Fruit fly (Drosophila melanogaster) whole organism, pupa: ENCODE measurements around the gene Oseg1.

Experiments
- CG12605 ChIP-seq: fragments of 200-800 bp; sonication (Bioruptor generic); IDR thresholded peaks from 2 replicates; pipeline ENCODE4 v1.3.6; 2022; ENCODE audit warnings: missing biosample characterization, missing genetic modification characterization
- CG15710 ChIP-seq: fragments of 200-800 bp; sonication (Bioruptor generic); optimal IDR thresholded peaks from 2 replicates; lab custom pipeline; 2018; ENCODE audit warnings: missing biosample characterization, mild to moderate bottlenecking, missing genetic modification characterization, moderate library complexity
- CG17806 ChIP-seq: fragments of 200-800 bp; sonication (Bioruptor generic); optimal IDR thresholded peaks from 2 replicates; lab custom pipeline; 2018; ENCODE audit warnings: missing biosample characterization, mild to moderate bottlenecking, missing genetic modification characterization, moderate library complexity
- CG32121 ChIP-seq: fragments of 200-800 bp; sonication (Bioruptor generic); IDR thresholded peaks from 2 replicates; pipeline ENCODE4 v1.3.6; 2022; ENCODE audit warnings: missing biosample characterization, missing genetic modification characterization
- CG34367 ChIP-seq: fragments of 200-800 bp; sonication (Bioruptor generic); optimal IDR thresholded peaks from 2 replicates; lab custom pipeline; 2018; ENCODE audit warnings: missing biosample characterization, mild to moderate bottlenecking, missing genetic modification characterization
- CG4496 ChIP-seq: fragments of 200-800 bp; sonication (Bioruptor generic); IDR thresholded peaks from 3 replicates; pipeline ENCODE4 v1.3.6; 2022; ENCODE audit warnings: missing biosample characterization, missing genetic modification characterization
- CG8301 ChIP-seq: fragments of 200-800 bp; sonication (Bioruptor generic); optimal IDR thresholded peaks from 2 replicates; lab custom pipeline; 2018; ENCODE audit warnings: missing biosample characterization, mild to moderate bottlenecking, missing genetic modification characterization
- EcR ChIP-seq: fragments of 200-800 bp; sonication (Bioruptor generic); optimal IDR thresholded peaks from 3 replicates; lab custom pipeline; 2019; ENCODE audit warnings: missing biosample characterization, missing genetic modification characterization, mild to moderate bottlenecking, moderate library complexity, missing genetic modification reagents
- Pif1A ChIP-seq: fragments of 200-800 bp; sonication (Bioruptor generic); optimal IDR thresholded peaks from 3 replicates; lab custom pipeline; 2016; ENCODE audit warnings: missing biosample characterization, missing genetic modification characterization
- fd96Ca ChIP-seq: fragments of 200-800 bp; sonication (Bioruptor generic); IDR thresholded peaks from 3 replicates; pipeline ENCODE4 v1.3.6; 2022; ENCODE audit warnings: missing biosample characterization, missing genetic modification characterization

DNA sequence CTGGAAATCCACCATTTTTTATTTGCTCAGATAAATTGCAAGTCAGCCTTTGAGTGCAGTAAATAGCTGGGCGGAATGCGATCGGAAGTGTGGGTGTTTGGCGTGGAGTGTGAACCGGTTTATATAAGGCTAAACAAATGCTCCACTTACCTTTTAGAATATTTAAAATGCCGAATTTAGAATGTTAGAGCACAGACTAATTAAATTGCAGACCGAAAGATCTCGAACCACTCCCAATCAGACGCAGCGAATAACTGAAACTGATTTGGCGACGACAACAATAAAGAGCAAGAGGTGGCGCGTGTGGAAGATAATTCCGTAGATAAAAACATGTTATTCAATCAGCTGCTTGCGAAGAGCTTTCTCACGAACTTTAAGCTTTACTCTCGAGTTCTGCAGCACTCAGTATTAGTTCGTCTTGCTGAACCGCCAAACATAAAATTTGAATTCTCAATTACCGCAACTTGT is 51.9 kb downstream of the Oseg1 start, which contains the start of gene Idh:
- TF ChIP-seq CG32121 (GFP tag; lab: Robert Waterston, UW) = no peak; the same call in 1 of the 2 replicates
- TF ChIP-seq Pif1A (GFP tag; lab: Kevin White, UChicago) = no peak
- peak; percentile 7; the same call in 1 of the 3 replicates for TF ChIP-seq CG4496
- TF ChIP-seq CG8301 (tag; lab: Kevin White, UChicago) = peak; percentile 7
- no peak for TF ChIP-seq CG17806 (tag; lab: Kevin White, UChicago)
- TF ChIP-seq EcR (GFP tag; lab: Kevin White, UChicago) = peak; percentile 17
- TF ChIP-seq CG34367 (tag; lab: Kevin White, UChicago) = no peak
- no peak; the same call in 2 of the 3 replicates for TF ChIP-seq fd96Ca (GFP tag; lab: Robert Waterston, UW)
- TF ChIP-seq CG15710 = no peak
- peak; percentile 9; the same call in 1 of the 2 replicates for TF ChIP-seq CG12605 (GFP tag; lab: Robert Waterston, UW)
